Comparison of ENCODE assay signal across 2 worm cellular contexts in the genomic region with DNA sequence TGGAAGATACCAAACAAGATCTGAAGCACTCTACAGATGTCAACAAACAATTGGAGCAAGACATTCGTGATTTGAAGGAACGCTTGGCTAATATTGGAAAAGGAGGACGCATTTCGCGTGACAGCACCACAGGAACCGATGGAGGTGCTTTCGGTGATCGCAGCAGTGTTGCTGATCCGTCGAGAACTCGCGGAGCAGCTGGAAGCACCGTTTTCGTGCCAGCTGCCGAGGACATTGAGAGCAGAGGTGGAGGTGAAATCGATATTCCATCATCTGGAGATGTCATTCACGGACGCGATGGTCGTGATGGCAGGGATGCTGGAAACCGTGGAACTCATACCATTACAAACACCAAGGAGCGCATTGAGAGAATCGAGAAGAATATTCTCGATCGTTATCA.
TF ChIP-seq lines count a peak whose summit lies in the region.

No protein-coding gene starts in this region.

TF ChIP-seq in whole organism, L4 larva, 104 proteins besides CTCF, POLR2A, EP300 and RAD21:
- no peak for TF ChIP-seq Y105C5A.15 (GFP tag; IDR thresholded peaks at IDR 0.05; lab: Robert Waterston, UW)
- no peak for TF ChIP-seq ceh-28 (tag; optimal IDR thresholded peaks at IDR 0.05; lab: Kevin White, UChicago)
- TF ChIP-seq ceh-62 (tag; optimal IDR thresholded peaks at IDR 0.05; lab: Kevin White, UChicago), result no peak
- TF ChIP-seq set-16 (GFP tag; IDR thresholded peaks at IDR 0.05; lab: Robert Waterston, UW), result peak; percentile 64
- no peak for TF ChIP-seq dmd-9 (GFP tag; IDR thresholded peaks at IDR 0.05; lab: Robert Waterston, UW)
- TF ChIP-seq ztf-11 (tag; optimal IDR thresholded peaks at IDR 0.05; lab: Kevin White, UChicago), result no peak
- TF ChIP-seq fkh-10 (GFP tag; optimal IDR thresholded peaks at IDR 0.05; lab: Kevin White, UChicago), result no peak

TF ChIP-seq in whole organism, young adult, 124 proteins besides CTCF, POLR2A, EP300 and RAD21:
- no peak for TF ChIP-seq somi-1 (GFP tag; optimal IDR thresholded peaks at IDR 0.05; lab: Kevin White, UChicago)
- peak; percentile 59; the same call in 1 of the 2 replicates for TF ChIP-seq zfh-2 (GFP tag; conservative IDR thresholded peaks at IDR 0.05; lab: Robert Waterston, UW)
